Fruit fly (Drosophila melanogaster) whole organism, embryonic: ENCODE results near the gene CG1965.

ENCODE experiments used
- Asciz ChIP-seq: fragments of 200-800 bp; sonication (Bioruptor generic); optimal IDR thresholded peaks from 2 replicates; lab custom pipeline; 2017; ENCODE audit warnings: missing biosample characterization, mild to moderate bottlenecking, missing genetic modification characterization, missing genetic modification reagents
- B-H2 ChIP-seq: fragments of 200-800 bp; sonication (Bioruptor generic); optimal IDR thresholded peaks from 2 replicates; lab custom pipeline; 2018; ENCODE audit warnings: missing biosample characterization, mild to moderate bottlenecking, missing genetic modification characterization
- CG10959 ChIP-seq: fragments of 200-800 bp; sonication (Bioruptor generic); IDR thresholded peaks from 2 replicates; pipeline ENCODE4 v1.3.6; 2022; ENCODE audit warnings: missing biosample characterization, missing genetic modification characterization
- CG11695 ChIP-seq: fragments of 200-800 bp; sonication (Bioruptor generic); IDR thresholded peaks from 3 replicates; pipeline ENCODE4 v1.3.6; 2022; ENCODE audit warnings: missing biosample characterization, missing genetic modification characterization
- CG12942 ChIP-seq: fragments of 200-800 bp; sonication (Bioruptor generic); optimal IDR thresholded peaks from 3 replicates; lab custom pipeline; 2016; ENCODE audit warnings: missing biosample characterization, missing genetic modification characterization
- CG15073 ChIP-seq: fragments of 200-800 bp; sonication (Bioruptor generic); optimal IDR thresholded peaks from 2 replicates; lab custom pipeline; 2016; ENCODE audit warnings: missing biosample characterization, missing genetic modification characterization
- CG17361 ChIP-seq: fragments of 200-800 bp; sonication (Bioruptor generic); IDR thresholded peaks from 3 replicates; pipeline ENCODE4 v1.3.6; 2022; ENCODE audit warnings: missing biosample characterization, missing genetic modification characterization
- CG17385 ChIP-seq: fragments of 200-800 bp; sonication (Bioruptor generic); optimal IDR thresholded peaks from 3 replicates; lab custom pipeline; 2018; ENCODE audit warnings: missing biosample characterization, mild to moderate bottlenecking, missing genetic modification characterization
- CG2199 ChIP-seq: fragments of 200-800 bp; sonication (Bioruptor generic); IDR thresholded peaks from 3 replicates; pipeline ENCODE4 v1.3.6; 2022; ENCODE audit warnings: missing biosample characterization, missing genetic modification characterization
- CG32532 ChIP-seq: fragments of 200-800 bp; sonication (Bioruptor generic); IDR thresholded peaks from 2 replicates; pipeline ENCODE4 v1.3.6; 2022; ENCODE audit warnings: missing biosample characterization, missing genetic modification characterization
- CG3838 ChIP-seq: fragments of 200-800 bp; sonication (Bioruptor generic); optimal IDR thresholded peaks from 3 replicates; lab custom pipeline; 2016; ENCODE audit warnings: missing biosample characterization, missing genetic modification characterization
- CG4404 ChIP-seq: fragments of 200-800 bp; sonication (Bioruptor generic); IDR thresholded peaks from 2 replicates; pipeline ENCODE4 v1.3.6; 2022; ENCODE audit warnings: missing biosample characterization, missing genetic modification characterization
- CG6254 ChIP-seq: fragments of 200-800 bp; sonication (Bioruptor generic); optimal IDR thresholded peaks from 3 replicates; lab custom pipeline; 2017; ENCODE audit warnings: mild to moderate bottlenecking, missing biosample characterization, missing genetic modification reagents, missing genetic modification characterization
- CG7963 ChIP-seq: fragments of 200-800 bp; sonication (Bioruptor generic); IDR thresholded peaks from 3 replicates; pipeline ENCODE4 v1.3.6; 2022; ENCODE audit warnings: missing biosample characterization, missing genetic modification characterization; ENCODE audit not compliant: partially characterized antibody
- CG9215 ChIP-seq: fragments of 200-800 bp; sonication (Bioruptor generic); IDR thresholded peaks from 2 replicates; pipeline ENCODE4 v1.3.6; 2022; ENCODE audit warnings: missing biosample characterization, missing genetic modification characterization
- Deaf1 ChIP-seq: fragments of 200-800 bp; optimal IDR thresholded peaks from 3 replicates; lab custom pipeline; 2019; ENCODE audit warnings: missing biosample characterization, mild to moderate bottlenecking, missing genetic modification characterization, moderate library complexity
- Dfd ChIP-seq, 2 experiments: fragments of >200 bp; optimal IDR thresholded peaks; 2 replicates each; lab custom pipeline; 2017; ENCODE audit warnings: missing biosample characterization in 2 of 2, missing genetic modification characterization in 2 of 2
- Doc2 ChIP-seq: fragments of 200-800 bp; sonication (Bioruptor generic); IDR thresholded peaks from 2 replicates; pipeline ENCODE4 v1.3.6; 2022; ENCODE audit warnings: missing biosample characterization, missing genetic modification characterization
- Elba2 ChIP-seq: fragments of 200-800 bp; sonication (Bioruptor generic); optimal IDR thresholded peaks from 3 replicates; lab custom pipeline; 2016; ENCODE audit warnings: missing biosample characterization, missing genetic modification characterization
- Gsc ChIP-seq: fragments of 200-800 bp; sonication (Bioruptor generic); IDR thresholded peaks from 2 replicates; pipeline ENCODE4 v1.3.6; 2022; ENCODE audit warnings: missing biosample characterization, missing genetic modification characterization
- Hr78 ChIP-seq, 2 experiments: fragments of 200-800 bp in 1 of 2; fragments of >200 bp in 1 of 2; sonication (Bioruptor generic) in 1 of 2; optimal IDR thresholded peaks; 2 replicates each; lab custom pipeline; 2017 to 2019; ENCODE audit warnings: missing biosample characterization in 2 of 2, missing genetic modification characterization in 2 of 2, mild to moderate bottlenecking in 1 of 2, moderate library complexity in 1 of 2
- Pdp1 ChIP-seq, 2 experiments: fragments of 200-800 bp; sonication (Bioruptor generic); optimal IDR thresholded peaks; 3 replicates each; lab custom pipeline; 2016; ENCODE audit warnings: missing biosample characterization in 2 of 2, missing genetic modification characterization in 2 of 2, mild to moderate bottlenecking in 1 of 2, moderate library complexity in 1 of 2
- Sox100B ChIP-seq: fragments of 200-800 bp; sonication (Bioruptor generic); optimal IDR thresholded peaks from 3 replicates; lab custom pipeline; 2018; ENCODE audit warnings: missing biosample characterization, mild to moderate bottlenecking, missing genetic modification characterization
- Trl ChIP-seq, 3 experiments: fragments of >200 bp in 2 of 3; fragments of 200-800 bp in 1 of 3; sonication (Bioruptor generic) in 1 of 3; optimal IDR thresholded peaks; 2 replicates in 1 of 3; 3 replicates in 2 of 3; lab custom pipeline; 2016 to 2017; ENCODE audit warnings: missing biosample characterization in 1 of 3, missing genetic modification characterization in 1 of 3
- Usf ChIP-seq: fragments of 200-800 bp; sonication (Bioruptor generic); optimal IDR thresholded peaks from 2 replicates; lab custom pipeline; 2017; ENCODE audit warnings: missing genotype, missing biosample characterization, missing genetic modification characterization
- bbx ChIP-seq: fragments of 200-800 bp; sonication (Bioruptor generic); IDR thresholded peaks from 2 replicates; pipeline ENCODE4 v1.3.6; 2022; ENCODE audit warnings: missing biosample characterization, missing genetic modification characterization; ENCODE audit not compliant: partially characterized antibody
- chinmo ChIP-seq: fragments of 200-800 bp; sonication (Bioruptor generic); IDR thresholded peaks from 4 replicates; pipeline ENCODE4 v1.3.6; 2022; ENCODE audit warnings: missing biosample characterization, missing genetic modification characterization; ENCODE audit not compliant: partially characterized antibody
- corto ChIP-seq: fragments of 200-800 bp; sonication (Bioruptor generic); optimal IDR thresholded peaks from 2 replicates; lab custom pipeline; 2016; ENCODE audit warnings: missing biosample characterization, mild to moderate bottlenecking, missing genetic modification characterization, moderate library complexity
- croc ChIP-seq: fragments of 200-800 bp; sonication (Bioruptor generic); conservative IDR thresholded peaks from 3 replicates; pipeline ENCODE4 v1.3.6; 2022; ENCODE audit warnings: missing biosample characterization, missing genetic modification characterization
- crol ChIP-seq: fragments of 200-800 bp; sonication (Bioruptor generic); IDR thresholded peaks from 2 replicates; pipeline ENCODE4 v1.3.6; 2022; ENCODE audit warnings: missing biosample characterization, missing genetic modification characterization
- fd64A ChIP-seq: fragments of 200-800 bp; sonication (Bioruptor generic); optimal IDR thresholded peaks from 3 replicates; lab custom pipeline; 2018; ENCODE audit warnings: missing biosample characterization, mild to moderate bottlenecking, missing genetic modification characterization
- insv ChIP-seq, 2 experiments: fragments of 200-800 bp; sonication (Bioruptor generic); optimal IDR thresholded peaks; 3 replicates each; lab custom pipeline; 2016 to 2018; ENCODE audit warnings: missing biosample characterization in 2 of 2, missing genetic modification characterization in 2 of 2
- jumu ChIP-seq: fragments of 200-800 bp; sonication (Bioruptor generic); optimal IDR thresholded peaks from 3 replicates; lab custom pipeline; 2016; ENCODE audit warnings: missing biosample characterization, missing genetic modification characterization
- knrl ChIP-seq: fragments of 200-800 bp; sonication (Bioruptor generic); IDR thresholded peaks from 3 replicates; pipeline ENCODE4 v1.3.6; 2022; ENCODE audit warnings: missing biosample characterization, missing genetic modification characterization; ENCODE audit not compliant: partially characterized antibody
- lbe ChIP-seq: fragments of 200-800 bp; sonication (Bioruptor generic); optimal IDR thresholded peaks from 2 replicates; lab custom pipeline; 2016; ENCODE audit warnings: missing biosample characterization, mild to moderate bottlenecking, missing genetic modification characterization
- luna ChIP-seq: fragments of 200-800 bp; sonication (Bioruptor generic); optimal IDR thresholded peaks from 2 replicates; lab custom pipeline; 2016; ENCODE audit warnings: missing biosample characterization, missing genetic modification characterization
- mld ChIP-seq: fragments of 200-800 bp; sonication (Bioruptor generic); IDR thresholded peaks from 3 replicates; pipeline ENCODE4 v1.3.6; 2022; ENCODE audit warnings: missing biosample characterization, missing genetic modification characterization; ENCODE audit not compliant: partially characterized antibody
- oc ChIP-seq: fragments of 200-800 bp; sonication (Bioruptor generic); optimal IDR thresholded peaks from 2 replicates; lab custom pipeline; 2018; ENCODE audit warnings: missing biosample characterization, mild to moderate bottlenecking, missing genetic modification characterization, moderate library complexity
- onecut ChIP-seq: fragments of 200-800 bp; sonication (Bioruptor generic); IDR thresholded peaks from 2 replicates; pipeline ENCODE4 v1.3.6; 2022; ENCODE audit warnings: missing biosample characterization, missing genetic modification characterization
- otp ChIP-seq: fragments of 200-800 bp; sonication (Bioruptor generic); IDR thresholded peaks from 3 replicates; pipeline ENCODE4, ENCODE4 v1.3.6; 2022; ENCODE audit warnings: missing biosample characterization, missing genetic modification characterization
- ranshi ChIP-seq: fragments of 200-800 bp; sonication (Bioruptor generic); IDR thresholded peaks from 2 replicates; pipeline ENCODE4 v1.3.6; 2022; ENCODE audit warnings: missing biosample characterization, missing genetic modification characterization
- repo ChIP-seq: fragments of 200-800 bp; sonication (Bioruptor generic); optimal IDR thresholded peaks from 2 replicates; lab custom pipeline; 2016; ENCODE audit warnings: missing biosample characterization, missing genetic modification characterization
- stwl ChIP-seq: fragments of 200-800 bp; sonication (Bioruptor generic); optimal IDR thresholded peaks from 3 replicates; lab custom pipeline; 2018; ENCODE audit warnings: missing biosample characterization, mild to moderate bottlenecking, missing genetic modification characterization, moderate library complexity
- tin ChIP-seq: fragments of 200-800 bp; sonication (Bioruptor generic); optimal IDR thresholded peaks from 3 replicates; lab custom pipeline; 2016; ENCODE audit warnings: missing biosample characterization, missing genetic modification characterization
- trem ChIP-seq: fragments of 200-800 bp; optimal IDR thresholded peaks from 3 replicates; lab custom pipeline; 2019; ENCODE audit warnings: missing biosample characterization, mild to moderate bottlenecking, missing genetic modification characterization, moderate library complexity
- twi ChIP-seq: fragments of 200-800 bp; optimal IDR thresholded peaks from 2 replicates; lab custom pipeline; 2019; ENCODE audit warnings: missing biosample characterization, mild to moderate bottlenecking, missing genetic modification characterization, moderate library complexity
- yki ChIP-seq: fragments of >200 bp; optimal IDR thresholded peaks from 3 replicates; lab custom pipeline; 2018

The CG1965 gene

DNA sequence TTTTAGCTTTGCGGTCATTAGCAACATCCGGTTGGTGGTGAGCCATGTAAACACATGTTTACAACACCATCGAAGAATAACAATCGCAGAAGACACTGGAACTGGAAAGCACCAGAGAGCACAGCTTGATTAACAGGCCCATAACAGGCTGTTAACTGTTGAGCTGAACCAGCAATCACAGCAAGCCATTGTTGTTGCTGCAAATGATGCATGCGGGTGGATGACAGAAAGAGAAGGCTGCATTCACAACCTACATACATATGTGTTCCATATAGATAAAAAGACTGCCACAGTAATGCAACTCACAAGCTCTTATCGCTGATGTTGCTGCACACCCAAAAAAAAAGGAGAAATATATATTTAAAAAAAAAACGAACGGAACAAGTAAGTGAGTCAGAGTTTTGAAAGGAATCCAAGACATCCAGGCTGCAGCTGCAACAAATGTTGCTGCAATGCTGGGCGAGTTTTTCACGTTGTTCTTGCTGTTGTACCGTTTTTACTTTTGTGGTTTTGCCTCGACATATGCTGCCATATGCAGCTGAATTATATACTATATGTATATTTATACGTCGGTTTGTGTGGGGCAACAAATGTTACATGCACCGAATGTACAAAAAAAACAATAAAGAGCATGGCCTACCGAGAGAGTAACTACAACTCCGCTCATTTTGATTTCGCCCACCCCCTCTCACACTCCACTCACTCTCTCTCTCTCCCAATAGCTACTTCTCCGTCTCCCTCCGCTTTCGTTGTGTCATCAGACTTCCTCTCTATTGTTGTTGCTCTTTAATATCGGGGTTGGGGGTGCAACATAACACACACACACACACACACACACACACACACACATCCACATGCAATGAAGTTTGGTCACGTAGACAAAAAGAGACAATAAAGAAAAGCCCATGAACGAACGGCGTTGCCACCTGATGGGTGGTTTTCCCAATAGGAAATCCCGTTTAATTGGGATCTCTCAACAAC is 35.9 kb downstream of the CG1965 start (continued):
- TF ChIP-seq stwl (tag; lab: Kevin White, UChicago) (peak; percentile 17), luna (GFP tag; lab: Kevin White, UChicago) (no peak), trem (tag; lab: Kevin White, UChicago) (peak; percentile 8), mld (GFP tag; lab: Robert Waterston, UW) (no peak), CG2199 (GFP tag; lab: Robert Waterston, UW) (peak; percentile 86; the same call in 1 of the 3 replicates), Sox100B (GFP tag; lab: Kevin White, UChicago) (no peak), crol (GFP tag; lab: Robert Waterston, UW) (peak; percentile 91), Asciz (GFP tag; lab: Kevin White, UChicago) (peak; percentile 7), Elba2 (GFP tag; lab: Kevin White, UChicago) (peak; percentile 98), CG17361 (no peak), CG12942 (no peak), B-H2 (GFP tag; lab: Kevin White, UChicago) (no peak), Deaf1 (tag; lab: Kevin White, UChicago) (no peak), CG7963 (GFP tag; lab: Robert Waterston, UW) (no peak), CG17385 (GFP tag; lab: Kevin White, UChicago) (peak; percentile 23), chinmo (GFP tag; lab: Robert Waterston, UW) (0 out of 4 replicates have a peak, but pooled peaks have one; percentile 60), tin (no peak), insv (GFP tag; optimal IDR thresholded peaks at IDR 0.05; lab: Kevin White, UChicago) (peak in 1 of 2 experiments; percentile 92), bbx (GFP tag; lab: Robert Waterston, UW) (0 out of 2 replicates have a peak, but pooled peaks have one; percentile 37), corto (GFP tag; lab: Kevin White, UChicago) (peak; percentile 4), yki (lab: Kevin White, UChicago) (peak; percentile 91), jumu (no peak), repo (GFP tag; lab: Kevin White, UChicago) (no peak), Gsc (GFP tag; lab: Robert Waterston, UW) (no peak), knrl (GFP tag; lab: Robert Waterston, UW) (no peak), twi (tag; lab: Kevin White, UChicago) (peak; percentile 94), fd64A (GFP tag; lab: Kevin White, UChicago) (peak; percentile 19), Pdp1 (GFP tag; optimal IDR thresholded peaks at IDR 0.05; lab: Kevin White, UChicago) (peak in 1 of 2 experiments; percentile 94), CG3838 (peak; percentile 1), croc (GFP tag; lab: Robert Waterston, UW) (no peak), onecut (peak; percentile 10; the same call in 1 of the 2 replicates), otp (GFP tag; lab: Robert Waterston, UW) (no peak), CG15073 (no peak), CG9215 (GFP tag; lab: Robert Waterston, UW) (no peak), Usf (GFP tag; lab: Kevin White, UChicago) (no peak), Doc2 (GFP tag; lab: Robert Waterston, UW) (no peak), Trl (optimal IDR thresholded peaks at IDR 0.05; lab: Kevin White, UChicago) (peak; percentile 88 to 100), Trl (GFP tag; optimal IDR thresholded peaks at IDR 0.05; lab: Kevin White, UChicago) (no peak), Dfd (GFP tag; optimal IDR thresholded peaks at IDR 0.05; lab: Kevin White, UChicago) (peak in 1 of 2 experiments; percentile 36), lbe (GFP tag; lab: Kevin White, UChicago) (peak; percentile 6), CG11695 (no peak), CG4404 (GFP tag; lab: Robert Waterston, UW) (no peak), oc (tag; lab: Kevin White, UChicago) (peak; percentile 57), Hr78 (GFP tag; optimal IDR thresholded peaks at IDR 0.05; lab: Kevin White, UChicago) (peak in 1 of 2 experiments; percentile 14), CG10959 (GFP tag; lab: Robert Waterston, UW) (no peak), CG6254 (GFP tag; lab: Kevin White, UChicago) (peak; percentile 4), CG32532 (GFP tag; lab: Robert Waterston, UW) (0 out of 2 replicates have a peak, but pooled peaks have one; percentile 21), ranshi (no peak)
